Worm (Caenorhabditis elegans) whole organism, L2 larva: ENCODE data around the gene ule-3.

Experiments used
- C34F6.9 ChIP-seq: fragments of 150-350 bp; optimal IDR thresholded peaks from 2 replicates; lab custom pipeline; 2014; ENCODE audit warnings: missing biosample characterization, missing genetic modification characterization
- R02D3.7 ChIP-seq: fragments of 150-350 bp; optimal IDR thresholded peaks from 2 replicates; lab custom pipeline; 2014; ENCODE audit warnings: missing biosample characterization, missing genetic modification characterization
- Y55F3AM.14 ChIP-seq: fragments of 200-800 bp; sonication (Bioruptor generic); optimal IDR thresholded peaks from 2 replicates; lab custom pipeline; 2018; ENCODE audit warnings: mild to moderate bottlenecking, missing genetic modification characterization, missing compliant biosample characterization
- ZK546.5 ChIP-seq: sonication (generic microtip); optimal IDR thresholded peaks from 2 replicates; lab custom pipeline; 2017; ENCODE audit warnings: missing biosample characterization, missing genetic modification characterization
- aly-2 ChIP-seq: fragments of 150-350 bp; optimal IDR thresholded peaks from 2 replicates; lab custom pipeline; 2014; ENCODE audit warnings: missing biosample characterization, missing genetic modification characterization
- ama-1 ChIP-seq: fragments of 150-350 bp; optimal IDR thresholded peaks from 2 replicates; lab custom pipeline; 2018; ENCODE audit warnings: inconsistent platforms
- blmp-1 ChIP-seq: sonication (generic microtip); optimal IDR thresholded peaks from 2 replicates; lab custom pipeline; 2017; ENCODE audit warnings: missing genetic modification characterization, mild to moderate bottlenecking, missing compliant biosample characterization, antibody characterized with exemption, moderate library complexity; ENCODE audit not compliant: insufficient read depth
- crh-2 ChIP-seq: sonication (generic microtip); optimal IDR thresholded peaks from 2 replicates; lab custom pipeline; 2017; ENCODE audit warnings: missing biosample characterization, missing genetic modification characterization
- dmd-4 ChIP-seq: sonication (generic microtip); optimal IDR thresholded peaks from 2 replicates; lab custom pipeline; 2017; ENCODE audit warnings: missing biosample characterization, missing genetic modification characterization
- egl-27 ChIP-seq: sonication (generic microtip); optimal IDR thresholded peaks from 3 replicates; lab custom pipeline; 2017; ENCODE audit warnings: missing biosample characterization, missing genetic modification reagents, missing genetic modification characterization
- elt-3 ChIP-seq: sonication (generic microtip); optimal IDR thresholded peaks from 2 replicates; lab custom pipeline; 2017; ENCODE audit warnings: missing biosample characterization, missing genetic modification characterization
- gmeb-1 ChIP-seq: fragments of 150-350 bp; optimal IDR thresholded peaks from 2 replicates; lab custom pipeline; 2014; ENCODE audit warnings: missing biosample characterization, missing genetic modification characterization
- lin-13 ChIP-seq: fragments of 150-350 bp; optimal IDR thresholded peaks from 2 replicates; lab custom pipeline; 2014; ENCODE audit warnings: missing biosample characterization, missing genetic modification reagents, missing genetic modification characterization
- lin-39 ChIP-seq: fragments of 150-350 bp; optimal IDR thresholded peaks from 2 replicates; lab custom pipeline; 2014; ENCODE audit warnings: missing biosample characterization, missing genetic modification reagents, missing genetic modification characterization
- lsy-2 ChIP-seq, 2 experiments: fragments of 150-350 bp in 1 of 2; sonication (generic microtip) in 1 of 2; optimal IDR thresholded peaks; 2 replicates each; lab custom pipeline; 2014 to 2017; ENCODE audit warnings: missing biosample characterization in 2 of 2, missing genetic modification characterization in 2 of 2
- mab-5 ChIP-seq: fragments of 150-350 bp; optimal IDR thresholded peaks from 2 replicates; lab custom pipeline; 2014; ENCODE audit warnings: missing biosample characterization, missing genetic modification characterization
- mbf-1 ChIP-seq: sonication (generic microtip); optimal IDR thresholded peaks from 2 replicates; lab custom pipeline; 2017; ENCODE audit warnings: missing biosample characterization, missing genetic modification characterization
- mdl-1 ChIP-seq, 2 experiments: fragments of 150-350 bp in 1 of 2; sonication (generic microtip) in 1 of 2; optimal IDR thresholded peaks; 2 replicates each; lab custom pipeline; 2017; ENCODE audit warnings: missing biosample characterization in 2 of 2, missing genetic modification characterization in 2 of 2
- nhr-10 ChIP-seq: sonication (generic microtip); optimal IDR thresholded peaks from 2 replicates; lab custom pipeline; 2017; ENCODE audit warnings: missing biosample characterization, missing genetic modification characterization
- nhr-129 ChIP-seq: fragments of 150-350 bp; optimal IDR thresholded peaks from 2 replicates; lab custom pipeline; 2014; ENCODE audit warnings: missing biosample characterization, missing genetic modification characterization
- nhr-23 ChIP-seq: fragments of 150-350 bp; optimal IDR thresholded peaks from 2 replicates; lab custom pipeline; 2014; ENCODE audit warnings: missing biosample characterization, missing genetic modification reagents, missing genetic modification characterization
- nhr-25 ChIP-seq: fragments of 150-350 bp; sonication (generic microtip); optimal IDR thresholded peaks from 3 replicates; lab custom pipeline; 2014; ENCODE audit warnings: missing biosample characterization, missing genetic modification characterization
- nhr-77 ChIP-seq: fragments of 150-350 bp; optimal IDR thresholded peaks from 2 replicates; lab custom pipeline; 2014; ENCODE audit warnings: missing biosample characterization, missing genetic modification characterization
- sem-4 ChIP-seq: fragments of 150-350 bp; optimal IDR thresholded peaks from 2 replicates; lab custom pipeline; 2014; ENCODE audit warnings: missing biosample characterization, missing genetic modification reagents, missing genetic modification characterization
- skn-1 ChIP-seq: sonication (generic microtip); optimal IDR thresholded peaks from 2 replicates; lab custom pipeline; 2017; ENCODE audit warnings: missing biosample characterization, missing genetic modification characterization
- sma-3 ChIP-seq: sonication (generic microtip); optimal IDR thresholded peaks from 2 replicates; lab custom pipeline; 2016; ENCODE audit warnings: missing genetic modification reagents, missing genetic modification characterization, missing compliant biosample characterization
- sma-9 ChIP-seq, 2 experiments: fragments of 150-350 bp in 1 of 2; sonication (generic microtip) in 1 of 2; optimal IDR thresholded peaks; 2 replicates each; lab custom pipeline; 2014 to 2016; ENCODE audit warnings: missing genetic modification characterization in 2 of 2, mild to moderate bottlenecking in 1 of 2, missing biosample characterization in 1 of 2, missing compliant biosample characterization in 1 of 2, missing genetic modification reagents in 1 of 2, moderate library complexity in 1 of 2
- unc-39 ChIP-seq: fragments of 150-350 bp; optimal IDR thresholded peaks from 2 replicates; lab custom pipeline; 2014; ENCODE audit warnings: missing biosample characterization, missing genetic modification characterization
- unc-55 ChIP-seq: fragments of 150-350 bp; sonication (generic microtip); optimal IDR thresholded peaks from 3 replicates; lab custom pipeline; 2014; ENCODE audit warnings: missing biosample characterization, missing genetic modification reagents, missing genetic modification characterization
- unc-62 ChIP-seq: fragments of 150-350 bp; optimal IDR thresholded peaks from 2 replicates; lab custom pipeline; 2014; ENCODE audit warnings: missing biosample characterization, missing genetic modification reagents, missing genetic modification characterization
- zag-1 ChIP-seq: fragments of 150-350 bp; optimal IDR thresholded peaks from 2 replicates; lab custom pipeline; 2014; ENCODE audit warnings: missing biosample characterization, missing genetic modification characterization
- ztf-1 ChIP-seq: fragments of 200-800 bp; sonication (Bioruptor generic); conservative IDR thresholded peaks from 2 replicates; pipeline ENCODE4 v1.3.6; 2022; ENCODE audit warnings: missing genetic modification characterization, missing compliant biosample characterization
- ztf-11 ChIP-seq: sonication (generic microtip); optimal IDR thresholded peaks from 2 replicates; lab custom pipeline; 2017; ENCODE audit warnings: missing biosample characterization, missing genetic modification characterization

Gene ule-3

DNA sequence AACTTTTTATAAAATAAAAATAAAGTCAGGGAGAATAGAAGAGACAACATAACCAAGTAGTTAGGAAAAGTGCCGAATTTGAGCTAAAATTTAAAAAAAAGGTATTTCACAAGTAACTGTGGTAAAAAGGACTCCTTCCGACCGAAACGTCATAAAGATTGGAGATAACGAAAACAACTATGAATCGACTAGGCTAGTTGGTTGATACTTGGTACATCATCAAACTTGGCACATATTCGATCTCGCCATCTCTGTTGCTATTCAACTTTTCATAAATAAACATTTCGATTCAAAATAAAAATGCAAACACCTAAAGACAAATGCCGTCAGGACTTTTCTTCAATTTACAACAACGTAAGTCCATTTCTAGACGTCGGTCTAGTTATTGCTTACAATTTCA lies 18.2 kb downstream of the ule-3 start, which contains the start of gene C29A12.22:
C29A12.22 (plus strand) TSS at position 301 of the 400 bp plus-strand sequence.
- TF ChIP-seq blmp-1 (tag; lab: Kevin White, UChicago) (no peak), nhr-25 (no peak), dmd-4 (no peak), egl-27 (tag; lab: Kevin White, UChicago) (no peak), unc-39 (no peak), sem-4 (tag; lab: Kevin White, UChicago) (no peak), lin-13 (GFP tag; lab: Kevin White, UChicago) (no peak), ama-1 (lab: Kevin White, UChicago) (no peak), ztf-1 (GFP tag; lab: Robert Waterston, UW) (no peak), nhr-77 (tag; lab: Kevin White, UChicago) (no peak), nhr-129 (tag; lab: Kevin White, UChicago) (no peak), gmeb-1 (tag; lab: Kevin White, UChicago) (no peak), sma-9 (GFP tag; optimal IDR thresholded peaks at IDR 0.05; lab: Kevin White, UChicago) (no peak), sma-9 (tag; optimal IDR thresholded peaks at IDR 0.05; lab: Kevin White, UChicago) (no peak), Y55F3AM.14 (GFP tag; lab: Kevin White, UChicago) (no peak), nhr-23 (no peak), unc-55 (no peak), skn-1 (no peak), mbf-1 (tag; lab: Kevin White, UChicago) (no peak)
- TF ChIP-seq, all 48 proteins: peak for 0

- no peak for TF ChIP-seq R02D3.7
- peak; percentile 22 for TF ChIP-seq C34F6.9
- TF ChIP-seq lsy-2 (tag; optimal IDR thresholded peaks at IDR 0.05; lab: Kevin White, UChicago): peak in 1 of 2 experiments; percentile 36
- peak; percentile 41 for TF ChIP-seq gmeb-1 (tag; lab: Kevin White, UChicago)
- peak; percentile 45 for TF ChIP-seq unc-55
- no peak for TF ChIP-seq unc-39
- peak; percentile 39 for TF ChIP-seq nhr-129 (tag; lab: Kevin White, UChicago)
These were observed 20.0 kb downstream of the ule-3 start, which contains the start of the genes C29A12.1 and lig-1 for ce11 chrV:10813425-10814156. Gene C29A12.1, minus strand, starts transcription at chrV:10813487. Gene lig-1, plus strand, starts transcription at chrV:10814106.

- no peak for TF ChIP-seq mab-5 (tag; lab: Kevin White, UChicago)
- TF ChIP-seq Y55F3AM.14 (GFP tag; lab: Kevin White, UChicago): no peak
- no peak for TF ChIP-seq ZK546.5 (tag; lab: Kevin White, UChicago)
- TF ChIP-seq nhr-25: no peak
- TF ChIP-seq elt-3: no peak
- no peak for TF ChIP-seq unc-55
- no peak for TF ChIP-seq skn-1
- TF ChIP-seq ztf-11 (tag; lab: Kevin White, UChicago): no peak
- TF ChIP-seq zag-1 (tag; lab: Kevin White, UChicago): no peak
- no peak for TF ChIP-seq lin-39 (tag; lab: Kevin White, UChicago)
- TF ChIP-seq aly-2 (tag; lab: Kevin White, UChicago): no peak
- TF ChIP-seq crh-2 (tag; lab: Kevin White, UChicago): no peak
- no peak for TF ChIP-seq dmd-4
- TF ChIP-seq sma-3 (GFP tag; lab: Kevin White, UChicago): no peak
- no peak for TF ChIP-seq mdl-1 (tag; optimal IDR thresholded peaks at IDR 0.05; lab: Kevin White, UChicago)
- TF ChIP-seq, all 48 proteins: peak for 0
These were observed 20.7 kb downstream of the ule-3 start for ce11 chrV:10814333-10814732.

DNA sequence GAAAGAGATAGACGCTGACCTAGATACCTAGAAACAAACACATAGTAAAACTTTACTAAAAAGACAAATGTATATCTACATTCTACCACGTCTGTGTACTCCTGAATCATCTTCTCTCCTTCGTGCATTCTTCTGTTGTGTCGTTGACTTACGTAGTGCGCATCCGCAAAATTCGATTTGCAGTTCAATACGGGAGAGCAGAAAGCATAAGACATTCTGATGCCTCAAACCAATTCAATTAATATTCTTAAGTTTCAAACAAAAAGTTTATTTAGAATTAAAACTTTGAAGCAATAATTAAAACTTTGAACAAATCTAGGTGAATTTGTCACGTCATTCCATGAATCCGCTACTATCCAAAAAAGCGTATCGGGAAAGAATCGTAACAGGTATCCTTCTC lies 23.2 kb downstream of the ule-3 start:
- no peak for TF ChIP-seq ztf-11 (tag; lab: Kevin White, UChicago)
- TF ChIP-seq nhr-10 (tag; lab: Kevin White, UChicago): no peak
- TF ChIP-seq lsy-2 (tag; optimal IDR thresholded peaks at IDR 0.05; lab: Kevin White, UChicago): no peak
- TF ChIP-seq unc-62 (GFP tag; lab: Kevin White, UChicago): no peak
- TF ChIP-seq sem-4 (tag; lab: Kevin White, UChicago): no peak
- no peak for TF ChIP-seq lin-13 (GFP tag; lab: Kevin White, UChicago)
- TF ChIP-seq gmeb-1 (tag; lab: Kevin White, UChicago): no peak
- TF ChIP-seq ama-1 (lab: Kevin White, UChicago): no peak
- no peak for TF ChIP-seq ZK546.5 (tag; lab: Kevin White, UChicago)
- TF ChIP-seq zag-1 (tag; lab: Kevin White, UChicago): no peak
- TF ChIP-seq Y55F3AM.14 (GFP tag; lab: Kevin White, UChicago): no peak
